Worm (Caenorhabditis elegans) whole organism, L4 larva: Measurements from ENCODE around the gene cyp-31A5.

Experiments used
- D1046.2 ChIP-seq: fragments of 200-800 bp; sonication (Bioruptor generic); IDR thresholded peaks from 2 replicates; pipeline ENCODE4 v1.3.6; 2022; ENCODE audit warnings: missing genetic modification characterization, missing compliant biosample characterization
- F10B5.3 ChIP-seq: sonication (generic microtip); optimal IDR thresholded peaks from 2 replicates; lab custom pipeline; 2016; ENCODE audit warnings: mild to moderate bottlenecking, missing genetic modification characterization, missing compliant biosample characterization
- F37D6.2 ChIP-seq: sonication (generic microtip); optimal IDR thresholded peaks from 2 replicates; lab custom pipeline; 2016; ENCODE audit warnings: mild to moderate bottlenecking, missing genetic modification characterization, missing compliant biosample characterization
- F44E2.7 ChIP-seq: fragments of 200-800 bp; sonication (Bioruptor generic); IDR thresholded peaks from 2 replicates; pipeline ENCODE4 v2.1.2; 2022; ENCODE audit warnings: missing genetic modification characterization, missing compliant biosample characterization
- F49E8.2 ChIP-seq: sonication (generic microtip); optimal IDR thresholded peaks from 2 replicates; lab custom pipeline; 2016; ENCODE audit warnings: missing compliant biosample characterization, mild to moderate bottlenecking, missing genetic modification characterization, borderline replicate concordance
- T26A8.4 ChIP-seq: fragments of 200-800 bp; sonication (Bioruptor generic); IDR thresholded peaks from 2 replicates; pipeline ENCODE4 v1.3.6; 2022; ENCODE audit warnings: missing genetic modification characterization, missing compliant biosample characterization
- ZK337.2 ChIP-seq: fragments of 200-800 bp; sonication (Bioruptor generic); IDR thresholded peaks from 2 replicates; pipeline ENCODE4 v1.3.6; 2022; ENCODE audit warnings: missing genetic modification reagents, missing genetic modification characterization, missing compliant biosample characterization
- aha-1 ChIP-seq: fragments of 150-350 bp; peaks from one replicate; lab custom pipeline; 2014; ENCODE audit warnings: missing biosample characterization, missing genetic modification characterization
- ama-1 ChIP-seq: fragments of 150-350 bp; optimal IDR thresholded peaks from 2 replicates; lab custom pipeline; 2014; ENCODE audit warnings: inconsistent platforms, mixed read lengths
- arid-1 ChIP-seq: fragments of 200-800 bp; sonication (Bioruptor generic); conservative IDR thresholded peaks from 2 replicates; pipeline ENCODE4 v1.3.6; 2022; ENCODE audit warnings: missing genetic modification reagents, missing genetic modification characterization, missing compliant biosample characterization
- ceh-20 ChIP-seq: fragments of 200-800 bp; sonication (Bioruptor generic); IDR thresholded peaks from 2 replicates; pipeline ENCODE4 v1.3.6; 2022; ENCODE audit warnings: missing genetic modification reagents, missing genetic modification characterization, missing compliant biosample characterization
- cey-2 ChIP-seq: sonication (generic microtip); optimal IDR thresholded peaks from 3 replicates; lab custom pipeline; 2017; ENCODE audit warnings: missing genetic modification characterization, mild to moderate bottlenecking, missing compliant biosample characterization, antibody characterized with exemption, borderline replicate concordance; ENCODE audit not compliant: insufficient read depth
- ctbp-1 ChIP-seq: fragments of 200-800 bp; sonication (Bioruptor generic); IDR thresholded peaks from 2 replicates; pipeline ENCODE4 v1.3.6; 2022; ENCODE audit warnings: missing genetic modification reagents, missing genetic modification characterization, missing compliant biosample characterization
- daf-16 ChIP-seq, 3 experiments: sonication (generic microtip); optimal IDR thresholded peaks; 2 replicates each; lab custom pipeline; 2016 to 2017; ENCODE audit warnings: missing genetic modification characterization in 3 of 3, missing genetic modification reagents in 3 of 3, mild to moderate bottlenecking in 2 of 3, missing compliant biosample characterization in 2 of 3, missing biosample characterization in 1 of 3, moderate library complexity in 1 of 3
- dve-1 ChIP-seq: sonication (generic microtip); optimal IDR thresholded peaks from 2 replicates; lab custom pipeline; 2017; ENCODE audit warnings: antibody characterized with exemption, mild to moderate bottlenecking, missing genetic modification characterization, missing compliant biosample characterization; ENCODE audit not compliant: insufficient read depth
- fkh-10 ChIP-seq: fragments of 150-350 bp; optimal IDR thresholded peaks from 2 replicates; lab custom pipeline; 2014; ENCODE audit warnings: missing biosample characterization, missing genetic modification reagents, missing genetic modification characterization
- hif-1 ChIP-seq, 2 experiments: sonication (generic microtip); optimal IDR thresholded peaks; 2 replicates each; lab custom pipeline; 2016 to 2017; ENCODE audit warnings: missing compliant biosample characterization in 2 of 2, missing genetic modification characterization in 2 of 2, missing genetic modification reagents in 2 of 2, missing genotype in 2 of 2, mild to moderate bottlenecking in 1 of 2
- hlh-30 ChIP-seq: sonication (generic microtip); optimal IDR thresholded peaks from 2 replicates; lab custom pipeline; 2017; ENCODE audit warnings: antibody characterized with exemption, mild to moderate bottlenecking, missing genetic modification characterization, missing compliant biosample characterization; ENCODE audit not compliant: insufficient read depth
- hmg-1.1 ChIP-seq: fragments of 200-800 bp; sonication (Bioruptor generic); IDR thresholded peaks from 2 replicates; pipeline ENCODE4 v1.3.6; 2022; ENCODE audit warnings: missing genetic modification reagents, missing genetic modification characterization, missing compliant biosample characterization
- jun-1 ChIP-seq: fragments of 150-350 bp; optimal IDR thresholded peaks from 2 replicates; lab custom pipeline; 2014; ENCODE audit warnings: missing biosample characterization, missing genetic modification reagents, missing genetic modification characterization
- lin-13 ChIP-seq: fragments of 150-350 bp; optimal IDR thresholded peaks from 2 replicates; lab custom pipeline; 2014; ENCODE audit warnings: missing biosample characterization, missing genetic modification reagents, missing genetic modification characterization
- lin-15B ChIP-seq: fragments of 150-350 bp; sonication (generic microtip); optimal IDR thresholded peaks from 3 replicates; lab custom pipeline; 2014; ENCODE audit warnings: missing biosample characterization, missing genetic modification characterization
- lin-38 ChIP-seq: fragments of 200-800 bp; sonication (Bioruptor generic); IDR thresholded peaks from 2 replicates; pipeline ENCODE4 v1.3.6; 2022; ENCODE audit warnings: missing genetic modification reagents, missing genetic modification characterization, missing compliant biosample characterization
- madf-9 ChIP-seq: fragments of 200-800 bp; sonication (Bioruptor generic); conservative IDR thresholded peaks from 2 replicates; pipeline ENCODE4 v1.3.6; 2022; ENCODE audit warnings: missing genetic modification reagents, missing genetic modification characterization, missing compliant biosample characterization
- mep-1 ChIP-seq: fragments of 150-350 bp; sonication (generic microtip); optimal IDR thresholded peaks from 3 replicates; lab custom pipeline; 2014; ENCODE audit warnings: missing biosample characterization, missing genetic modification characterization
- mes-2 ChIP-seq: sonication (generic microtip); optimal IDR thresholded peaks from 2 replicates; lab custom pipeline; 2016; ENCODE audit warnings: missing genotype, mild to moderate bottlenecking, missing genetic modification characterization, missing compliant biosample characterization; ENCODE audit not compliant: poor library complexity, severe bottlenecking
- nhr-10 ChIP-seq: fragments of 150-350 bp; optimal IDR thresholded peaks from 2 replicates; lab custom pipeline; 2014; ENCODE audit warnings: missing biosample characterization, missing genetic modification characterization
- nhr-102 ChIP-seq: sonication (generic microtip); optimal IDR thresholded peaks from 2 replicates; lab custom pipeline; 2016; ENCODE audit warnings: mild to moderate bottlenecking, missing genetic modification characterization, moderate library complexity, missing compliant biosample characterization
- nhr-111 ChIP-seq: fragments of 200-800 bp; sonication (Bioruptor generic); optimal IDR thresholded peaks from 2 replicates; lab custom pipeline; 2018; ENCODE audit warnings: mild to moderate bottlenecking, missing genetic modification characterization, missing compliant biosample characterization
- nhr-237 ChIP-seq: sonication (generic microtip); optimal IDR thresholded peaks from 2 replicates; lab custom pipeline; 2017; ENCODE audit warnings: missing biosample characterization, missing genetic modification characterization
- nhr-28 ChIP-seq: fragments of 150-350 bp; optimal IDR thresholded peaks from 2 replicates; lab custom pipeline; 2014; ENCODE audit warnings: missing biosample characterization, missing genetic modification characterization
- nhr-48 ChIP-seq: sonication (generic microtip); optimal IDR thresholded peaks from 2 replicates; lab custom pipeline; 2016; ENCODE audit warnings: mild to moderate bottlenecking, missing genetic modification characterization, missing compliant biosample characterization
- nhr-6 ChIP-seq: fragments of 150-350 bp; optimal IDR thresholded peaks from 2 replicates; lab custom pipeline; 2014; ENCODE audit warnings: missing biosample characterization, missing genetic modification characterization
- nhr-77 ChIP-seq: fragments of 150-350 bp; optimal IDR thresholded peaks from 2 replicates; lab custom pipeline; 2014; ENCODE audit warnings: missing biosample characterization, missing genetic modification characterization
- pha-4 ChIP-seq, 2 experiments: fragments of 150-350 bp in 1 of 2; fragments of 200-800 bp in 1 of 2; sonication (Bioruptor generic) in 1 of 2; IDR thresholded peaks in 1 of 2; optimal IDR thresholded peaks in 1 of 2; 2 replicates each; pipeline versions ENCODE4 v1.3.6 to Lab custom; 2014 to 2022; ENCODE audit warnings: missing genetic modification characterization in 2 of 2, missing genetic modification reagents in 2 of 2, missing biosample characterization in 1 of 2, missing compliant biosample characterization in 1 of 2
- rbr-2 ChIP-seq: sonication (generic microtip); optimal IDR thresholded peaks from 2 replicates; lab custom pipeline; 2016; ENCODE audit warnings: missing genotype, missing genetic modification characterization, missing compliant biosample characterization
- set-16 ChIP-seq: fragments of 200-800 bp; sonication (Bioruptor generic); IDR thresholded peaks from 2 replicates; pipeline ENCODE4 v1.3.6; 2022; ENCODE audit warnings: missing genetic modification reagents, missing genetic modification characterization, missing compliant biosample characterization
- snpc-1.2 ChIP-seq: fragments of 200-800 bp; sonication (Bioruptor generic); IDR thresholded peaks from 2 replicates; pipeline ENCODE4 v1.3.6; 2022; ENCODE audit warnings: missing genetic modification reagents, missing genetic modification characterization, missing compliant biosample characterization
- spr-1 ChIP-seq: sonication (generic microtip); optimal IDR thresholded peaks from 2 replicates; lab custom pipeline; 2016; ENCODE audit warnings: mild to moderate bottlenecking, missing genetic modification characterization, missing compliant biosample characterization
- unc-130 ChIP-seq: sonication (generic microtip); optimal IDR thresholded peaks from 2 replicates; lab custom pipeline; 2016; ENCODE audit warnings: missing genetic modification reagents, missing genetic modification characterization, missing compliant biosample characterization
- unc-39 ChIP-seq: sonication (generic microtip); optimal IDR thresholded peaks from 2 replicates; lab custom pipeline; 2017; ENCODE audit warnings: missing biosample characterization, missing genetic modification characterization
- ztf-11 ChIP-seq: fragments of 150-350 bp; optimal IDR thresholded peaks from 2 replicates; lab custom pipeline; 2014; ENCODE audit warnings: missing biosample characterization, missing genetic modification characterization
- ztf-7 ChIP-seq: fragments of 150-350 bp; optimal IDR thresholded peaks from 2 replicates; lab custom pipeline; 2014; ENCODE audit warnings: missing biosample characterization, missing genetic modification characterization

cyp-31A5 gene

DNA sequence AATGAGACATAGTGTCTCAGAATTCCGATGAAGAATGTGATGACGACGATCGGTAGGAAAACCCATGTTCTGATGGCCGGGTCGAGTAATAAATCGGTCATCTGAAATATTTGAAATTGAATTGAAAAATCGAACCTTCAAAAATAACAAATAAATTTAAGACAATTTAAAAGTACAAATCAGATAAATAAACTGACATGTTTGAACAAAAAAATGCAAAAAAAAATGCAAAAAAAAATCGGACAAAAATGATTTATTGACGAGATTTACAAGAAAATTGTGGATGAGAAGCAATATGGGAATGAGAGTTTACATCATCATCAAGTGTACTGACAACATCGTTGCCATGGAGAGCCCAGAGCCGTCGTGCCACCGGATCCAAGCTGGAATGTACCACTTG is 19.3 kb upstream of the cyp-31A5 start, which contains the start of gene emc-3 (continued):
- TF ChIP-seq lin-13 (GFP tag; lab: Kevin White, UChicago): no peak

DNA sequence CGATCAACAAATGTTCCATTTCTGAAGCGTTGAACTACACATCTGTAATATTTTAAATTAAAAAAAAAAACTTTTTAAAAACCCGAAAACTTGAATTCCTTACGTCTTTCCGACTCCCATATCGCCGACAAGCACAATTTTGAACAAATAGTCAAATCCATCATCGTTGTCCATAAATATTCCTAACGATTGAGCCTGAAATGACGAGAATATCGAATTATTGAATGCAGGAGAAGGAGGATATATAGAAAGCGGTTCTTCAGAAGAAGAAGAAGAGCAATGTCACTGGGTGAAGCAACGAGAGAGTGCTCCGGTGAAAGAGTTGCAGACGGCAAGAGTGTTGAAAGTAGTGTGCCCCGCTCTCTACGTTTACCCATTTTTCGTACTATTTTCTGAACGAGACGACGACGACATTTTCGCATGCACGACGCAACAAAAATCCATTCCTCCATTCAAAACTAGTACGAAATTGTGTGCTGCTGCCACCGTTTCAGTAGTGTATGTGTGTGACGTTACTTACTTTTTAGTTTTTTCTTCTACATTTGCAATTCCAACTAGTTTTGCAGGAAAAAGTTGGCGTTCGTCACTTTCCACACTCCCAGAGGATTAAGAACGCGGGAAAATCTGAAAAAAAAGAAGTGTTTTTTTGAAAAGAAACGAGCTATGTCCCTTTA is 17.2 kb upstream of the cyp-31A5 start, which contains the start of gene rab-19:
Gene rab-19, minus strand, starts transcription at position 624 of the 674 bp plus-strand sequence.
- no peak for TF ChIP-seq ztf-11 (tag; lab: Kevin White, UChicago)
- TF ChIP-seq fkh-10 (GFP tag; lab: Kevin White, UChicago): no peak
- TF ChIP-seq F44E2.7 (GFP tag; lab: Robert Waterston, UW): no peak
- TF ChIP-seq set-16 (GFP tag; lab: Robert Waterston, UW): no peak
- no peak for TF ChIP-seq arid-1 (GFP tag; lab: Robert Waterston, UW)
- TF ChIP-seq hif-1 (tag; optimal IDR thresholded peaks at IDR 0.05; lab: Kevin White, UChicago): peak in 1 of 2 experiments; percentile 19
- TF ChIP-seq ztf-7 (tag; lab: Kevin White, UChicago): no peak
- TF ChIP-seq aha-1 (tag; lab: Kevin White, UChicago): peak; percentile 60
- peak; percentile 32; the same call in 1 of the 2 replicates for TF ChIP-seq lin-38 (GFP tag; lab: Robert Waterston, UW)
- TF ChIP-seq spr-1 (tag; lab: Kevin White, UChicago): no peak
- TF ChIP-seq F10B5.3: no peak
- 0 out of 2 replicates have a peak, but pooled peaks have one; percentile 40 for TF ChIP-seq hmg-1.1 (GFP tag; lab: Robert Waterston, UW)
- no peak for TF ChIP-seq F49E8.2
- TF ChIP-seq mep-1: peak; percentile 10
- TF ChIP-seq jun-1 (tag; lab: Kevin White, UChicago): no peak
- TF ChIP-seq nhr-10: no peak
- no peak for TF ChIP-seq ceh-20 (GFP tag; lab: Robert Waterston, UW)
- TF ChIP-seq nhr-237 (tag; lab: Kevin White, UChicago): no peak
- no peak for TF ChIP-seq D1046.2 (GFP tag; lab: Robert Waterston, UW)
- TF ChIP-seq, all 104 proteins: peak for 5

DNA sequence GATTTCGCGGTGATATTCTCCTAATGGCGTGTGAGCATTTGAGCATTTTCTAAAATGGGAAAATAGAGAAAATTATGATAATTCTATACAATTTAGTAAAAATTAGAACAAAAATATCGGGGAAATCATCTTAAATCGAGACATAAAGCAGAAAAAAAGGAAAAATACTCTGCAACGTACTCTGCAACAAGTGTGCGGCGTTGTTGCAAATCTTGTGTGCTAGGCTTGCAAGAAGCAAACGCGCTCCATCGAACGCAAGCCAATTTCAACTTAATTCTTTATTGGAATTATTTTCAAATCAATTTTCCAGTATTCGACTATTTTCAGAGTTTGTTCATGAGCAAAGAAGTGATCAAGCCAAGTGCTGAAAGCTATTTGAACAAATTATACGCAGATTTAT is 15.0 kb upstream of the cyp-31A5 start, which contains the start of the genes Y62E10A.20, Y62E10A.23 and mdt-9:
Gene Y62E10A.20, minus strand, starts transcription at position 49 of the 400 bp plus-strand sequence.
Gene Y62E10A.23, plus strand, starts transcription at position 282 of the 400 bp plus-strand sequence.
Gene mdt-9, plus strand, starts transcription at position 338 of the 400 bp plus-strand sequence.
- TF ChIP-seq hif-1 (tag; optimal IDR thresholded peaks at IDR 0.05; lab: Kevin White, UChicago) (peak in 1 of 2 experiments; percentile 76), ama-1 (lab: Kevin White, UChicago) (peak; percentile 20), unc-130 (peak; percentile 78), ctbp-1 (GFP tag; lab: Robert Waterston, UW) (peak; percentile 14; the same call in 1 of the 2 replicates), nhr-77 (tag; lab: Kevin White, UChicago) (peak; percentile 38), cey-2 (tag; lab: Kevin White, UChicago) (no peak), spr-1 (tag; lab: Kevin White, UChicago) (peak; percentile 0), nhr-48 (no peak), pha-4 (GFP tag; IDR thresholded peaks at IDR 0.05; lab: Robert Waterston, UW) (no peak), pha-4 (tag; optimal IDR thresholded peaks at IDR 0.05; lab: Kevin White, UChicago) (peak; percentile 29), snpc-1.2 (GFP tag; lab: Robert Waterston, UW) (0 out of 2 replicates have a peak, but pooled peaks have one; percentile 67), hlh-30 (tag; lab: Kevin White, UChicago) (peak; percentile 45), hmg-1.1 (GFP tag; lab: Robert Waterston, UW) (peak; percentile 59), nhr-111 (GFP tag; lab: Kevin White, UChicago) (no peak), nhr-6 (peak; percentile 92), lin-38 (GFP tag; lab: Robert Waterston, UW) (peak; percentile 96), dve-1 (peak; percentile 70), madf-9 (GFP tag; lab: Robert Waterston, UW) (no peak), daf-16 (GFP tag; optimal IDR thresholded peaks at IDR 0.05; lab: Kevin White, UChicago) (no peak), daf-16 (tag; optimal IDR thresholded peaks at IDR 0.05; lab: Kevin White, UChicago) (peak; percentile 31), aha-1 (tag; lab: Kevin White, UChicago) (peak; percentile 96), lin-13 (GFP tag; lab: Kevin White, UChicago) (peak; percentile 88), nhr-28 (peak; percentile 30), unc-39 (tag; lab: Kevin White, UChicago) (no peak), arid-1 (GFP tag; lab: Robert Waterston, UW) (0 out of 2 replicates have a peak, but pooled peaks have one; percentile 48), lin-15B (peak; percentile 7), T26A8.4 (0 out of 2 replicates have a peak, but pooled peaks have one; percentile 46), nhr-102 (peak; percentile 19), rbr-2 (peak; percentile 61), mep-1 (peak; percentile 86), mes-2 (tag; lab: Kevin White, UChicago) (peak; percentile 94), ZK337.2 (GFP tag; lab: Robert Waterston, UW) (no peak), F37D6.2 (tag; lab: Kevin White, UChicago) (peak; percentile 41)
